Worm (Caenorhabditis elegans) whole organism, mixed stage, embryonic: ENCODE measurements around the gene C18A11.3.

Source experiments
- M03D4.4 ChIP-seq: sonication (generic microtip); optimal IDR thresholded peaks from 2 replicates; lab custom pipeline; 2017; ENCODE audit warnings: mild to moderate bottlenecking, missing genetic modification characterization, missing compliant biosample characterization
- bed-3 ChIP-seq: fragments of 200-800 bp; sonication (Bioruptor generic); optimal IDR thresholded peaks from 3 replicates; lab custom pipeline; 2018; ENCODE audit warnings: mild to moderate bottlenecking, missing genetic modification characterization, moderate library complexity, missing compliant biosample characterization
- blmp-1 ChIP-seq: fragments of 150-350 bp; optimal IDR thresholded peaks from 2 replicates; lab custom pipeline; 2014; ENCODE audit warnings: missing biosample characterization, missing genetic modification characterization
- ceh-39 ChIP-seq: fragments of 150-350 bp; optimal IDR thresholded peaks from 2 replicates; lab custom pipeline; 2014; ENCODE audit warnings: missing biosample characterization, missing genetic modification characterization
- ceh-83 ChIP-seq: fragments of 200-800 bp; sonication (Bioruptor generic); optimal IDR thresholded peaks from 2 replicates; lab custom pipeline; 2018; ENCODE audit warnings: mild to moderate bottlenecking, missing genetic modification characterization, missing compliant biosample characterization
- ces-1 ChIP-seq: fragments of 150-350 bp; optimal IDR thresholded peaks from 2 replicates; lab custom pipeline; 2014; ENCODE audit warnings: missing biosample characterization, missing genetic modification reagents, missing genetic modification characterization
- cnd-1 ChIP-seq: fragments of 200-800 bp; sonication (Bioruptor generic); optimal IDR thresholded peaks from 2 replicates; lab custom pipeline; 2018; ENCODE audit warnings: mild to moderate bottlenecking, missing genetic modification characterization, missing compliant biosample characterization
- drap-1 ChIP-seq: fragments of 200-800 bp; sonication (Bioruptor generic); optimal IDR thresholded peaks from 3 replicates; lab custom pipeline; 2018; ENCODE audit warnings: mild to moderate bottlenecking, missing genetic modification characterization, missing compliant biosample characterization
- elt-1 ChIP-seq: sonication (generic microtip); optimal IDR thresholded peaks from 2 replicates; lab custom pipeline; 2017; ENCODE audit warnings: missing genetic modification characterization, mild to moderate bottlenecking, missing compliant biosample characterization, antibody characterized with exemption, moderate library complexity, borderline replicate concordance; ENCODE audit not compliant: insufficient read depth
- elt-3 ChIP-seq: fragments of 150-350 bp; optimal IDR thresholded peaks from 2 replicates; lab custom pipeline; 2014; ENCODE audit warnings: missing biosample characterization, missing genetic modification characterization
- ham-2 ChIP-seq: fragments of 200-800 bp; sonication (Bioruptor generic); optimal IDR thresholded peaks from 2 replicates; lab custom pipeline; 2018; ENCODE audit warnings: mild to moderate bottlenecking, missing genetic modification characterization, missing compliant biosample characterization
- hlh-1 ChIP-seq: fragments of 150-350 bp; optimal IDR thresholded peaks from 2 replicates; lab custom pipeline; 2014; ENCODE audit warnings: missing biosample characterization, missing genetic modification reagents, missing genetic modification characterization
- lsy-2 ChIP-seq: fragments of 150-350 bp; optimal IDR thresholded peaks from 2 replicates; lab custom pipeline; 2014; ENCODE audit warnings: missing biosample characterization, missing genetic modification characterization
- mab-5 ChIP-seq: fragments of 150-350 bp; optimal IDR thresholded peaks from 2 replicates; lab custom pipeline; 2014; ENCODE audit warnings: missing biosample characterization, missing genetic modification characterization
- nhr-12 ChIP-seq: fragments of 150-350 bp; optimal IDR thresholded peaks from 2 replicates; lab custom pipeline; 2014; ENCODE audit warnings: missing biosample characterization, missing genetic modification characterization
- nhr-2 ChIP-seq: fragments of 150-350 bp; optimal IDR thresholded peaks from 2 replicates; lab custom pipeline; 2014; ENCODE audit warnings: missing biosample characterization, missing genetic modification characterization
- nhr-237 ChIP-seq: fragments of 150-350 bp; optimal IDR thresholded peaks from 2 replicates; lab custom pipeline; 2014; ENCODE audit warnings: missing biosample characterization, missing genetic modification characterization
- nhr-28 ChIP-seq: fragments of 150-350 bp; optimal IDR thresholded peaks from 2 replicates; lab custom pipeline; 2014; ENCODE audit warnings: missing biosample characterization, missing genetic modification characterization
- nhr-76 ChIP-seq: sonication (generic microtip); optimal IDR thresholded peaks from 2 replicates; lab custom pipeline; 2017; ENCODE audit warnings: missing biosample characterization, missing genetic modification characterization
- sem-2 ChIP-seq: fragments of 200-800 bp; sonication (Bioruptor generic); optimal IDR thresholded peaks from 2 replicates; lab custom pipeline; 2018; ENCODE audit warnings: mild to moderate bottlenecking, missing genetic modification characterization, missing compliant biosample characterization
- sptf-1 ChIP-seq: sonication (generic microtip); optimal IDR thresholded peaks from 2 replicates; lab custom pipeline; 2017; ENCODE audit warnings: mild to moderate bottlenecking, missing genetic modification characterization, moderate library complexity, missing compliant biosample characterization
- tbx-8 ChIP-seq: fragments of 200-800 bp; sonication (Bioruptor generic); optimal IDR thresholded peaks from 2 replicates; lab custom pipeline; 2018; ENCODE audit warnings: mild to moderate bottlenecking, missing genetic modification characterization, moderate library complexity, missing compliant biosample characterization
- unc-120 ChIP-seq: sonication (generic microtip); optimal IDR thresholded peaks from 2 replicates; lab custom pipeline; 2017; ENCODE audit warnings: missing genetic modification characterization, missing compliant biosample characterization; ENCODE audit not compliant: poor library complexity, severe bottlenecking
- unc-39 ChIP-seq: fragments of 150-350 bp; optimal IDR thresholded peaks from 2 replicates; lab custom pipeline; 2014; ENCODE audit warnings: missing biosample characterization, missing genetic modification characterization
- unc-62 ChIP-seq: fragments of 150-350 bp; optimal IDR thresholded peaks from 2 replicates; lab custom pipeline; 2014; ENCODE audit warnings: missing biosample characterization, missing genetic modification reagents, missing genetic modification characterization
- zip-8 ChIP-seq: fragments of 150-350 bp; optimal IDR thresholded peaks from 2 replicates; lab custom pipeline; 2014; ENCODE audit warnings: missing biosample characterization, missing genetic modification characterization
- ztf-11 ChIP-seq: fragments of 150-350 bp; optimal IDR thresholded peaks from 2 replicates; lab custom pipeline; 2014; ENCODE audit warnings: missing biosample characterization, missing genetic modification characterization

C18A11.3 gene

ce11 chrX:8086725-8087641 lies 26.1 kb downstream of the C18A11.3 start:
- TF ChIP-seq elt-1 (tag; lab: Kevin White, UChicago) (peak; percentile 65), nhr-2 (no peak)

DNA sequence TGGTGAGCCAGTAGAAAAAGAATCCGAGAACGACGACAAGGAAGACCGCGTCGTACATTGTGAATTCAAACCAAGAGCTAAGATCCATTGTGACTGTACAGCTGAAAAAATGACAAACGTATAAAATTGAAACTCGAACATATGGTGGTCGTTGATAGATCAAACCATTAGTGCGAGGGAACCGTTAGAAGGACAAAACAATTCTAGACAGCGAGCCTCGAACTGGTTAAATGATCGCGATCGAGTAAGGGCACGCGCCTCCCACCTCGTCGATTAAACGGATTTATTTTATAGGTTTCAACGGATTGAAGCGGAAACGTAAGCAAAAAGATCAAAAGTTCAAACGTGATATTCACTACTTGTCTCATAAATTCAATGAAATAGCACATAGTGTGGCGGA lies 27.6 kb downstream of the C18A11.3 start, which contains the start of gene vem-1:
TSS of gene vem-1 (minus strand) at position 101 of the 400 bp plus-strand sequence.
- TF ChIP-seq zip-8 (tag; lab: Kevin White, UChicago): no peak
- TF ChIP-seq blmp-1 (tag; lab: Kevin White, UChicago): no peak
- no peak for TF ChIP-seq tbx-8 (GFP tag; lab: Kevin White, UChicago)
- no peak for TF ChIP-seq ztf-11
- no peak for TF ChIP-seq elt-1 (tag; lab: Kevin White, UChicago)
- TF ChIP-seq nhr-2: no peak
- TF ChIP-seq sptf-1 (tag; lab: Kevin White, UChicago): no peak
- no peak for TF ChIP-seq lsy-2 (tag; lab: Kevin White, UChicago)
- no peak for TF ChIP-seq nhr-12 (tag; lab: Kevin White, UChicago)
- TF ChIP-seq unc-39 (tag; lab: Kevin White, UChicago): no peak
- no peak for TF ChIP-seq unc-62
- no peak for TF ChIP-seq nhr-76 (tag; lab: Kevin White, UChicago)
- TF ChIP-seq unc-120: no peak
- no peak for TF ChIP-seq ham-2

DNA sequence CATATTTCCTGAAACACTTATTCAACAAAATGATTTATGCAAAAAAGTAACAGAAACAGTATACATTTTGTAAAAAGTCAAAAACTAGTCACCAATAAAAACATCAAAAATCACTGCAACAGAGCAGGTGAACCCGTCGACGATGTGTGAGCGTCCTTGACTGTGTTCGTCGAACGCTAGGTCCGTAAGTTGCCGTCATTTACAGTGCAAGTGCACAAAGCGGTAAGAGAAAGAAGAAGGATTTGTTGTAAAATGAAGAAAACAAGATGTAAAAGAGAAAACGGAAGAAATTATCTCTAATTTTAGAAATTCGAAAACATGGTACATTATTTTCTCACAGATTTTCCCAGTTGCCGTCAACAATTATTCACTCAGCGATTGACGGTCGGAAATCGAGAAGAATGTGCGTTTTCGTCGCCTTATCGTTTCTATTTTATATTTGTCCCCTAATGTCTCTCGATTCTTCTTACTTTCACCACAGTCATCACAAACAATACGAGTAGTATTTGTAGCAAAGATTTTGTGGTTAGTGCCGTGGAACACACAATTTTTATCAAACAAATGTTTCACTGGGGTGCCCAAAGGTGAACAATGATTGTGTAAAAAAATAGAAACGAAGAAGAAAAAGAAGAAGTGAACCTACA lies 28.5 kb downstream of the C18A11.3 start:
- no peak for TF ChIP-seq ces-1
- TF ChIP-seq, all 35 proteins: peak for 0

ce11 chrX:8089916-8090315 lies 29.0 kb downstream of the C18A11.3 start:
- TF ChIP-seq ceh-39 (no peak), ces-1 (peak; percentile 61), sem-2 (no peak), bed-3 (GFP tag; lab: Kevin White, UChicago) (no peak), M03D4.4 (tag; lab: Kevin White, UChicago) (no peak)

DNA sequence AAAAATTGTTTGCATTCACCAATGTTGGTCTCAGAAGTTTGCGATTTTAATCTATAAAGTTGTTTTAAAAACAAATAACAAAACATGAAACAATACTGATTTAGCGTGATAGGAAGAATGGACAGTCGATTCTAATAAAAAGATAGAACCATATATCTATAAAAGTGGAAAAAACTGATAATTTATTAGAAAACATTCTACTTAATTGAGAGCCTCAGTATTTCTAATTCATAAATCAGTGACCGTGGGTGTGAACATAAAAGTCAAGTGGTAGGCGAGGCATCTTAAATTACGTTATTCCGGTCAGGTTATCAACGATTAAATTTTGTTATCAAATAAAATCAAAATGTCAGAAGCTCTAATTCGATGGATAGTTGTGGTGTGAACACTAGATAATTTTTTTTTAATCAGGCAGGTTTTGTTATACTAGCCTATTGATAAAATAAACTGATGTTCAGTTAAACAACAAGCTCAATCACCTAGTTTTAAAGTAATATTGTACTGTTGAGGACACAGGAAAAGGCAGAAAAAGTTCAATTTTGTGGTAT lies 38.0 kb downstream of the C18A11.3 start, which contains the start of gene catp-5:
TSS of gene catp-5 (minus strand) at position 51 of the 548 bp plus-strand sequence.
- no peak for TF ChIP-seq ces-1
- no peak for TF ChIP-seq lsy-2 (tag; lab: Kevin White, UChicago)
- no peak for TF ChIP-seq nhr-237 (tag; lab: Kevin White, UChicago)
- no peak for TF ChIP-seq ham-2
- no peak for TF ChIP-seq mab-5 (tag; lab: Kevin White, UChicago)
- no peak for TF ChIP-seq blmp-1 (tag; lab: Kevin White, UChicago)
- no peak for TF ChIP-seq tbx-8 (GFP tag; lab: Kevin White, UChicago)
- no peak for TF ChIP-seq ceh-83 (GFP tag; lab: Kevin White, UChicago)

DNA sequence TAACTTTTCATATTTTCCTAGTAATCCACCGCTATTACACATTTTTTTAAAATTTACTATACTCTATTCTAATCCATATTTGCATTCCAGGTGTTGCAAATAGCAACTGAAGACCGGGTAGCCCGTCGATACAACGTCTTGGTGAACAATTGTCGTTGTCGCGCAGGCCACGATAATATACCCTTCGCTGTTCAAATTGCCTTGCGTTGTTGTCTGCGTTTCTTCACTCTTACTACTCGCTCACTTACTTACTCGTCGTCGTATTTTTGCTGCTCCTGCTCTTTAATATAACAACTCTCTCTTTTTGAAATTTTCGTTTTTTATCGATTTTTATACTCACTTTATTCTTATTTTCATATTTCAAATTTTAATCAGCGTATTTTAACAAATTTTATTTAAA lies 43.0 kb downstream of the C18A11.3 start, which contains the start of gene K07E3.2:
TSS of gene K07E3.2 (plus strand) at position 400 of the 400 bp plus-strand sequence.
- TF ChIP-seq elt-3 (tag; lab: Kevin White, UChicago): no peak
- peak; percentile 5 for TF ChIP-seq ces-1
- peak; percentile 28 for TF ChIP-seq hlh-1 (tag; lab: Kevin White, UChicago)
- no peak for TF ChIP-seq nhr-28 (tag; lab: Kevin White, UChicago)

ce11 chrX:8107921-8108320 lies 47.0 kb downstream of the C18A11.3 start, which contains the start of gene K07E3.9:
Gene K07E3.9, plus strand, starts transcription at chrX:8108221.
- TF ChIP-seq nhr-76 (tag; lab: Kevin White, UChicago) (no peak), cnd-1 (tag; lab: Kevin White, UChicago) (no peak), ceh-39 (no peak), mab-5 (tag; lab: Kevin White, UChicago) (no peak), elt-1 (tag; lab: Kevin White, UChicago) (no peak), unc-62 (no peak), unc-120 (no peak), drap-1 (no peak), M03D4.4 (tag; lab: Kevin White, UChicago) (no peak), sptf-1 (tag; lab: Kevin White, UChicago) (no peak), ceh-83 (GFP tag; lab: Kevin White, UChicago) (no peak)
